Fruit fly (Drosophila melanogaster) whole organism: Measurements from ENCODE around the gene ND-ACP.

Source experiments
- CG8478 ChIP-seq: fragments of >200 bp; optimal IDR thresholded peaks from 2 replicates; lab custom pipeline; 2018; ENCODE audit warnings: inconsistent platforms
- Dll ChIP-seq: fragments of >200 bp; optimal IDR thresholded peaks from 2 replicates; lab custom pipeline; 2017
- EcR ChIP-seq, 2 experiments: fragments of >200 bp; optimal IDR thresholded peaks; 2 replicates each; lab custom pipeline; 2017; ENCODE audit warnings: missing biosample characterization in 2 of 2, missing genetic modification characterization in 2 of 2, missing genetic modification reagents in 2 of 2
- pan ChIP-seq: fragments of >200 bp; optimal IDR thresholded peaks from 2 replicates; lab custom pipeline; 2017
- psq ChIP-seq: fragments of >200 bp; optimal IDR thresholded peaks from 2 replicates; lab custom pipeline; 2017
- usp ChIP-seq: fragments of >200 bp; optimal IDR thresholded peaks from 2 replicates; lab custom pipeline; 2017; ENCODE audit warnings: missing biosample characterization, missing genetic modification characterization, mixed read lengths

Gene ND-ACP

dm6 chr3L:1376014-1376745 is 46.4 kb downstream of the ND-ACP start:
- TF ChIP-seq Dll = no peak
- no peak for TF ChIP-seq pan (lab: Kevin White, UChicago)
- no peak for TF ChIP-seq psq (lab: Kevin White, UChicago)
- TF ChIP-seq CG8478 (lab: Kevin White, UChicago) = no peak
- no peak for TF ChIP-seq EcR (GFP tag; optimal IDR thresholded peaks at IDR 0.05; lab: Kevin White, UChicago)
- TF ChIP-seq usp (GFP tag; lab: Kevin White, UChicago) = no peak

dm6 chr3L:1378098-1378645 is 48.4 kb downstream of the ND-ACP start:
- TF ChIP-seq psq (lab: Kevin White, UChicago) (no peak), EcR (GFP tag; optimal IDR thresholded peaks at IDR 0.05; lab: Kevin White, UChicago) (no peak), usp (GFP tag; lab: Kevin White, UChicago) (no peak), pan (lab: Kevin White, UChicago) (no peak), CG8478 (lab: Kevin White, UChicago) (no peak), Dll (no peak)

dm6 chr3L:1378862-1379543 is 49.3 kb downstream of the ND-ACP start:
- TF ChIP-seq psq (lab: Kevin White, UChicago) (no peak), pan (lab: Kevin White, UChicago) (no peak), EcR (GFP tag; optimal IDR thresholded peaks at IDR 0.05; lab: Kevin White, UChicago) (peak in 1 of 2 experiments; percentile 22), Dll (no peak)

dm6 chr3L:1379741-1380465 is 50.2 kb downstream of the ND-ACP start:
- TF ChIP-seq usp (GFP tag; lab: Kevin White, UChicago) (no peak), Dll (no peak), CG8478 (lab: Kevin White, UChicago) (no peak), EcR (GFP tag; optimal IDR thresholded peaks at IDR 0.05; lab: Kevin White, UChicago) (no peak), pan (lab: Kevin White, UChicago) (no peak), psq (lab: Kevin White, UChicago) (no peak)

dm6 chr3L:1380959-1381358 is 51.2 kb downstream of the ND-ACP start:
- TF ChIP-seq psq (lab: Kevin White, UChicago) = no peak
- TF ChIP-seq CG8478 (lab: Kevin White, UChicago) = no peak
- TF ChIP-seq Dll = no peak
- TF ChIP-seq pan (lab: Kevin White, UChicago) = no peak
- TF ChIP-seq usp (GFP tag; lab: Kevin White, UChicago) = no peak
- no peak for TF ChIP-seq EcR (GFP tag; optimal IDR thresholded peaks at IDR 0.05; lab: Kevin White, UChicago)
